Fruit fly (Drosophila melanogaster) whole organism, embryonic: ENCODE measurements around the gene hfp.

Experiments
- Ada2b ChIP-seq: fragments of 200-800 bp; sonication (Bioruptor generic); IDR thresholded peaks from 2 replicates; pipeline ENCODE4 v1.3.6; 2022; ENCODE audit warnings: missing biosample characterization, missing genetic modification characterization
- BEAF-32 ChIP-seq: fragments of 200-800 bp; sonication (Bioruptor generic); optimal IDR thresholded peaks from 3 replicates; lab custom pipeline; 2017; ENCODE audit warnings: missing biosample characterization, missing genetic modification characterization, mild to moderate bottlenecking, moderate library complexity, missing genetic modification reagents
- Bdp1 ChIP-seq: fragments of 200-800 bp; sonication (Bioruptor generic); optimal IDR thresholded peaks from 3 replicates; lab custom pipeline; 2016; ENCODE audit warnings: missing biosample characterization, missing genetic modification characterization
- CG10462 ChIP-seq: fragments of 200-800 bp; sonication (Bioruptor generic); optimal IDR thresholded peaks from 2 replicates; lab custom pipeline; 2016; ENCODE audit warnings: missing biosample characterization, missing genetic modification characterization
- CG11695 ChIP-seq: fragments of 200-800 bp; sonication (Bioruptor generic); IDR thresholded peaks from 3 replicates; pipeline ENCODE4 v1.3.6; 2022; ENCODE audit warnings: missing biosample characterization, missing genetic modification characterization
- CG1233 ChIP-seq: fragments of 200-800 bp; sonication (Bioruptor generic); optimal IDR thresholded peaks from 4 replicates; lab custom pipeline; 2018; ENCODE audit warnings: missing biosample characterization, mild to moderate bottlenecking, missing genetic modification characterization
- CG12769 ChIP-seq: fragments of 200-800 bp; sonication (Bioruptor generic); optimal IDR thresholded peaks from 2 replicates; lab custom pipeline; 2019; ENCODE audit warnings: missing biosample characterization, mild to moderate bottlenecking, missing genetic modification characterization, moderate library complexity
- CG13894 ChIP-seq: fragments of 200-800 bp; sonication (Bioruptor generic); optimal IDR thresholded peaks from 3 replicates; lab custom pipeline; 2018; ENCODE audit warnings: missing biosample characterization, mild to moderate bottlenecking, missing genetic modification characterization, moderate library complexity
- CG14050 ChIP-seq: fragments of 200-800 bp; sonication (Bioruptor generic); IDR thresholded peaks from 3 replicates; pipeline ENCODE4 v1.3.6; 2022; ENCODE audit warnings: missing biosample characterization, missing genetic modification characterization
- CG17186 ChIP-seq: fragments of 200-800 bp; sonication (Bioruptor generic); optimal IDR thresholded peaks from 3 replicates; lab custom pipeline; 2017; ENCODE audit warnings: missing biosample characterization, missing genetic modification reagents, missing genetic modification characterization
- CG17359 ChIP-seq: fragments of 200-800 bp; sonication (Bioruptor generic); optimal IDR thresholded peaks from 3 replicates; lab custom pipeline; 2018; ENCODE audit warnings: missing biosample characterization, mild to moderate bottlenecking, missing genetic modification characterization, moderate library complexity
- CG18764 ChIP-seq: fragments of 200-800 bp; sonication (Bioruptor generic); optimal IDR thresholded peaks from 3 replicates; lab custom pipeline; 2016; ENCODE audit warnings: missing biosample characterization, missing genetic modification characterization
- CG2116 ChIP-seq: fragments of 200-800 bp; sonication (Bioruptor generic); optimal IDR thresholded peaks from 3 replicates; lab custom pipeline; 2018; ENCODE audit warnings: missing biosample characterization, mild to moderate bottlenecking, missing genetic modification characterization
- CG30403 ChIP-seq: fragments of 200-800 bp; sonication (Bioruptor generic); optimal IDR thresholded peaks from 3 replicates; lab custom pipeline; 2016; ENCODE audit warnings: missing biosample characterization, missing genetic modification characterization
- CG31224 ChIP-seq: fragments of 200-800 bp; sonication (Bioruptor generic); IDR thresholded peaks from 2 replicates; pipeline ENCODE4 v1.3.6; 2022; ENCODE audit warnings: missing biosample characterization, missing genetic modification characterization
- CG31441 ChIP-seq: fragments of 200-800 bp; sonication (Bioruptor generic); IDR thresholded peaks from 2 replicates; pipeline ENCODE4 v1.3.6; 2022; ENCODE audit warnings: missing biosample characterization, missing genetic modification characterization
- CG43689 ChIP-seq: fragments of 200-800 bp; sonication (Bioruptor generic); IDR thresholded peaks from 2 replicates; pipeline ENCODE4 v1.3.6; 2022; ENCODE audit warnings: missing biosample characterization, missing genetic modification characterization
- CG4424 ChIP-seq: fragments of 200-800 bp; sonication (Bioruptor generic); optimal IDR thresholded peaks from 3 replicates; lab custom pipeline; 2016; ENCODE audit warnings: missing biosample characterization, missing genetic modification characterization
- CG6175 ChIP-seq: fragments of 200-800 bp; sonication (Bioruptor generic); IDR thresholded peaks from 3 replicates; pipeline ENCODE4 v1.3.6; 2022; ENCODE audit warnings: missing biosample characterization, missing genetic modification characterization
- CG7372 ChIP-seq: fragments of 200-800 bp; sonication (Bioruptor generic); IDR thresholded peaks from 2 replicates; pipeline ENCODE4 v1.3.6; 2022; ENCODE audit warnings: missing biosample characterization, missing genetic modification characterization
- CG7745 ChIP-seq: fragments of 200-800 bp; sonication (Bioruptor generic); optimal IDR thresholded peaks from 2 replicates; lab custom pipeline; 2018; ENCODE audit warnings: missing biosample characterization, mild to moderate bottlenecking, missing genetic modification characterization, moderate library complexity
- CG8290 ChIP-seq, 3 experiments: fragments of 200-800 bp; sonication (Bioruptor generic); optimal IDR thresholded peaks; 2 replicates each; lab custom pipeline; 2016 to 2019; ENCODE audit warnings: missing biosample characterization in 3 of 3, missing genetic modification characterization in 3 of 3, mild to moderate bottlenecking in 2 of 3, moderate library complexity in 1 of 3
- CG9932 ChIP-seq: fragments of 200-800 bp; sonication (Bioruptor generic); IDR thresholded peaks from 2 replicates; pipeline ENCODE4 v1.3.6; 2022; ENCODE audit warnings: missing biosample characterization, missing genetic modification characterization
- CoRest ChIP-seq: fragments of 200-800 bp; sonication (Bioruptor generic); optimal IDR thresholded peaks from 3 replicates; lab custom pipeline; 2018; ENCODE audit warnings: missing biosample characterization, mild to moderate bottlenecking, missing genetic modification characterization, moderate library complexity
- D19A ChIP-seq: fragments of 200-800 bp; optimal IDR thresholded peaks from 3 replicates; lab custom pipeline; 2019; ENCODE audit warnings: missing biosample characterization, mild to moderate bottlenecking, missing genetic modification characterization, moderate library complexity
- Dp ChIP-seq: fragments of 200-800 bp; sonication (Bioruptor generic); optimal IDR thresholded peaks from 2 replicates; lab custom pipeline; 2018; ENCODE audit warnings: missing biosample characterization, mild to moderate bottlenecking, missing genetic modification characterization, moderate library complexity
- HLHmδ ChIP-seq: fragments of 200-800 bp; sonication (Bioruptor generic); optimal IDR thresholded peaks from 2 replicates; lab custom pipeline; 2018; ENCODE audit warnings: missing biosample characterization, mild to moderate bottlenecking, missing genetic modification characterization, moderate library complexity
- Hr51 ChIP-seq, 2 experiments: fragments of 200-800 bp; sonication (Bioruptor generic); optimal IDR thresholded peaks; 2 replicates in 1 of 2; 3 replicates in 1 of 2; lab custom pipeline; 2016 to 2018; ENCODE audit warnings: missing biosample characterization in 2 of 2, missing genetic modification characterization in 2 of 2, mild to moderate bottlenecking in 1 of 2, moderate library complexity in 1 of 2
- Hr78 ChIP-seq, 2 experiments: fragments of 200-800 bp in 1 of 2; fragments of >200 bp in 1 of 2; sonication (Bioruptor generic) in 1 of 2; optimal IDR thresholded peaks; 2 replicates each; lab custom pipeline; 2017 to 2019; ENCODE audit warnings: missing biosample characterization in 2 of 2, missing genetic modification characterization in 2 of 2, mild to moderate bottlenecking in 1 of 2, moderate library complexity in 1 of 2
- Opbp ChIP-seq: fragments of 200-800 bp; sonication (Bioruptor generic); IDR thresholded peaks from 3 replicates; pipeline ENCODE4 v1.3.6; 2022; ENCODE audit warnings: missing biosample characterization, missing genetic modification characterization; ENCODE audit not compliant: partially characterized antibody
- Poxn ChIP-seq: fragments of 200-800 bp; sonication (Bioruptor generic); IDR thresholded peaks from 2 replicates; pipeline ENCODE4 v1.3.6; 2022; ENCODE audit warnings: missing biosample characterization, missing genetic modification characterization
- Sox100B ChIP-seq: fragments of 200-800 bp; sonication (Bioruptor generic); optimal IDR thresholded peaks from 3 replicates; lab custom pipeline; 2018; ENCODE audit warnings: missing biosample characterization, mild to moderate bottlenecking, missing genetic modification characterization
- Xrp1 ChIP-seq: fragments of 200-800 bp; sonication (Bioruptor generic); IDR thresholded peaks from 2 replicates; pipeline ENCODE4 v1.3.6; 2022; ENCODE audit warnings: missing biosample characterization, missing genetic modification characterization
- ac ChIP-seq: fragments of 200-800 bp; sonication (Bioruptor generic); optimal IDR thresholded peaks from 3 replicates; lab custom pipeline; 2017; ENCODE audit warnings: missing biosample characterization, mild to moderate bottlenecking, missing genetic modification characterization
- chif ChIP-seq, 2 experiments: fragments of 200-800 bp; sonication (Bioruptor generic); optimal IDR thresholded peaks; 3 replicates each; lab custom pipeline; 2016; ENCODE audit warnings: missing biosample characterization in 2 of 2, missing genetic modification characterization in 2 of 2
- chm ChIP-seq: fragments of 200-800 bp; sonication (Bioruptor generic); IDR thresholded peaks from 2 replicates; pipeline ENCODE4 v1.3.6; 2022; ENCODE audit warnings: missing biosample characterization, missing genetic modification characterization
- emc ChIP-seq: fragments of 200-800 bp; sonication (Bioruptor generic); optimal IDR thresholded peaks from 2 replicates; lab custom pipeline; 2016; ENCODE audit warnings: missing biosample characterization, missing genetic modification characterization
- ind ChIP-seq: fragments of 200-800 bp; sonication (Bioruptor generic); optimal IDR thresholded peaks from 3 replicates; lab custom pipeline; 2016; ENCODE audit warnings: missing biosample characterization, missing genetic modification characterization
- kah ChIP-seq: fragments of 200-800 bp; sonication (Bioruptor generic); optimal IDR thresholded peaks from 2 replicates; lab custom pipeline; 2018; ENCODE audit warnings: missing biosample characterization, mild to moderate bottlenecking, missing genetic modification characterization
- ken ChIP-seq: fragments of 200-800 bp; sonication (Bioruptor generic); IDR thresholded peaks from 3 replicates; pipeline ENCODE4 v1.3.6; 2022; ENCODE audit warnings: missing biosample characterization, missing genetic modification characterization
- kni ChIP-seq: fragments of 200-800 bp; sonication (Bioruptor generic); optimal IDR thresholded peaks from 3 replicates; lab custom pipeline; 2017; ENCODE audit warnings: mild to moderate bottlenecking, missing biosample characterization, missing genetic modification reagents, missing genetic modification characterization
- mld ChIP-seq: fragments of 200-800 bp; sonication (Bioruptor generic); IDR thresholded peaks from 3 replicates; pipeline ENCODE4 v1.3.6; 2022; ENCODE audit warnings: missing biosample characterization, missing genetic modification characterization; ENCODE audit not compliant: partially characterized antibody
- nom ChIP-seq: fragments of 200-800 bp; sonication (Bioruptor generic); optimal IDR thresholded peaks from 2 replicates; lab custom pipeline; 2017; ENCODE audit warnings: missing biosample characterization, missing genetic modification characterization, mild to moderate bottlenecking, moderate library complexity, missing genetic modification reagents
- pfk ChIP-seq: fragments of 200-800 bp; sonication (Bioruptor generic); optimal IDR thresholded peaks from 2 replicates; lab custom pipeline; 2018; ENCODE audit warnings: missing biosample characterization, mild to moderate bottlenecking, missing genetic modification characterization, moderate library complexity
- seq ChIP-seq: fragments of 200-800 bp; sonication (Bioruptor generic); IDR thresholded peaks from 2 replicates; pipeline ENCODE4 v1.3.6; 2022; ENCODE audit warnings: missing biosample characterization, missing genetic modification characterization
- sim ChIP-seq: fragments of 200-800 bp; sonication (Bioruptor generic); IDR thresholded peaks from 2 replicates; pipeline ENCODE4 v1.3.6; 2022; ENCODE audit warnings: missing biosample characterization, missing genetic modification characterization
- sqz ChIP-seq: fragments of 200-800 bp; sonication (Bioruptor generic); optimal IDR thresholded peaks from 3 replicates; lab custom pipeline; 2018; ENCODE audit warnings: missing biosample characterization, mild to moderate bottlenecking, missing genetic modification characterization
- wor ChIP-seq: fragments of 200-800 bp; sonication (Bioruptor generic); IDR thresholded peaks from 2 replicates; pipeline ENCODE4 v1.3.6; 2022; ENCODE audit warnings: missing biosample characterization, missing genetic modification characterization

The hfp gene

DNA sequence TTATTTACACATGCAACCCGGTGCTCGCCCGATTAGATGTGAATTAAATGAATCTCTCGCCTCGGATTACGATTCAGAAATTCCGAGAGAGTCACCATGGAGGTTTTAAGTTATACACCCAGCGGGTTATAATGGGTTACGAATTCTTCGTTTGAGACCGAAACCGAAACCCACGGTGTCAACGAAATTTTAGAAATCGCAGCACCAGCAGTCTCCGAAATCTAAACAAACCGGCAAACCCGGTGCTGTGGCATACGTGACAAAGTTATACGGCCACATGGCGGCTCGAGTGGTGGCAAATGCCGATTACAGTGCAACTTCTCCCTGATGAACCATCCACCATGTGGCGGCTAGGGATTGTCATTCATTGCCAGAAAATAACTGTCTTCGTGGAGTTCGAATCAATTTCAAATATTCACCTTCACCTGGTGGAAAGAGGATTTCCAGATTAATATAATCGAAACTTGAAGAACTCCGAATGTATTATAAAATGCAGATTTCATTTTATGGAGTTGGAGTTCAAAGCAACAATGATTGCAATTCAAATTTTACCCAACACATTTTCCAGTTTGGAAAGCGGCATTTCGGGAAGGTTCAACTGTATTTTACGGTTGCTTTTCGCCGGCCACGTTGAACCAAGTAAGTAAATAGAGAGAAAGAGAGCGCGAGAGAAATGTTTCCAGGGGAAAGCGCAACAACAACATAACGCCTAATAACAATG, 13.6 kb upstream of the hfp start (continued):
- peak; percentile 71 for TF ChIP-seq CG1233 (GFP tag; lab: Kevin White, UChicago)
- TF ChIP-seq CG10462, result peak; percentile 63
- peak; percentile 63 to 84 for TF ChIP-seq chif (GFP tag; optimal IDR thresholded peaks at IDR 0.05; lab: Kevin White, UChicago)
- TF ChIP-seq seq (GFP tag; lab: Robert Waterston, UW), result 0 out of 2 replicates have a peak, but pooled peaks have one; percentile 45
- no peak for TF ChIP-seq Poxn (GFP tag; lab: Robert Waterston, UW)
- no peak for TF ChIP-seq CG7745 (tag; lab: Kevin White, UChicago)
- peak; percentile 39 for TF ChIP-seq CG12769
- no peak for TF ChIP-seq CG6175 (GFP tag; lab: Robert Waterston, UW)
- peak; percentile 10 for TF ChIP-seq nom (GFP tag; lab: Kevin White, UChicago)
- TF ChIP-seq kni (GFP tag; lab: Kevin White, UChicago), result peak; percentile 84
- TF ChIP-seq ind (GFP tag; lab: Kevin White, UChicago), result peak; percentile 78
- peak; percentile 45 for TF ChIP-seq Bdp1 (GFP tag; lab: Kevin White, UChicago)
- TF ChIP-seq Hr78 (GFP tag; optimal IDR thresholded peaks at IDR 0.05; lab: Kevin White, UChicago), result no peak
- peak; percentile 33 for TF ChIP-seq CG18764
- TF ChIP-seq wor (GFP tag; lab: Robert Waterston, UW), result peak; percentile 76
- peak; percentile 21 for TF ChIP-seq HLHmδ
- TF ChIP-seq CG31224 (GFP tag; lab: Robert Waterston, UW), result no peak
- peak; percentile 31 for TF ChIP-seq sqz (GFP tag; lab: Kevin White, UChicago)
- peak; percentile 67 for TF ChIP-seq D19A (tag; lab: Kevin White, UChicago)
- peak; percentile 61; the same call in 1 of the 2 replicates for TF ChIP-seq chm (GFP tag; lab: Robert Waterston, UW)
- peak; percentile 83 for TF ChIP-seq Sox100B (GFP tag; lab: Kevin White, UChicago)
- TF ChIP-seq CG43689 (GFP tag; lab: Robert Waterston, UW), result 0 out of 2 replicates have a peak, but pooled peaks have one; percentile 19
- no peak for TF ChIP-seq pfk (GFP tag; lab: Kevin White, UChicago)
- no peak for TF ChIP-seq CG14050 (GFP tag; lab: Robert Waterston, UW)
- peak; percentile 56; the same call in 1 of the 3 replicates for TF ChIP-seq ken
- TF ChIP-seq CG9932 (GFP tag; lab: Robert Waterston, UW), result peak; percentile 25; the same call in 1 of the 2 replicates
- peak in 1 of 2 experiments; percentile 78 for TF ChIP-seq Hr51 (GFP tag; optimal IDR thresholded peaks at IDR 0.05; lab: Kevin White, UChicago)
- TF ChIP-seq emc (GFP tag; lab: Kevin White, UChicago), result no peak
- peak; percentile 66 for TF ChIP-seq Ada2b (GFP tag; lab: Robert Waterston, UW)
- peak; percentile 72 for TF ChIP-seq CG11695 (GFP tag; lab: Robert Waterston, UW)
- peak; percentile 34 for TF ChIP-seq CG2116 (GFP tag; lab: Kevin White, UChicago)
- TF ChIP-seq ac (GFP tag; lab: Kevin White, UChicago), result peak; percentile 6
- peak; percentile 70 for TF ChIP-seq Xrp1 (GFP tag; lab: Robert Waterston, UW)
- TF ChIP-seq kah (GFP tag; lab: Kevin White, UChicago), result no peak
- TF ChIP-seq CG30403 (GFP tag; lab: Kevin White, UChicago), result peak; percentile 85
- TF ChIP-seq sim (GFP tag; lab: Robert Waterston, UW), result 0 out of 2 replicates have a peak, but pooled peaks have one; percentile 6
- peak; percentile 33 for TF ChIP-seq CG8290 (GFP tag; optimal IDR thresholded peaks at IDR 0.05; lab: Kevin White, UChicago)
- peak; percentile 36 to 40 for TF ChIP-seq CG8290 (tag; optimal IDR thresholded peaks at IDR 0.05; lab: Kevin White, UChicago)
- TF ChIP-seq mld, result no peak
- peak; percentile 80 for TF ChIP-seq CoRest (tag; lab: Kevin White, UChicago)
- no peak for TF ChIP-seq CG13894 (tag; lab: Kevin White, UChicago)
- peak; percentile 6 for TF ChIP-seq CG17186 (GFP tag; lab: Kevin White, UChicago)
- TF ChIP-seq CG4424, result peak; percentile 74
- TF ChIP-seq Opbp, result no peak
- no peak for TF ChIP-seq Dp (GFP tag; lab: Kevin White, UChicago)
- 0 out of 2 replicates have a peak, but pooled peaks have one; percentile 16 for TF ChIP-seq CG7372 (GFP tag; lab: Robert Waterston, UW)
- peak; percentile 80 for TF ChIP-seq CG17359
- TF ChIP-seq BEAF-32 (GFP tag; lab: Kevin White, UChicago), result no peak
- TF ChIP-seq CG31441, result peak; percentile 82
